Worm (Caenorhabditis elegans) whole organism, L4/young adult: ENCODE measurements around the gene C38C6.3.

Experiments
- W03F9.2 ChIP-seq: fragments of 150-350 bp; optimal IDR thresholded peaks from 2 replicates; lab custom pipeline; 2014; ENCODE audit warnings: missing biosample characterization, missing genetic modification characterization
- dao-5 ChIP-seq: sonication (generic microtip); optimal IDR thresholded peaks from 2 replicates; lab custom pipeline; 2016; ENCODE audit warnings: missing genotype, missing genetic modification characterization, moderate library complexity, missing compliant biosample characterization
- him-1 ChIP-seq: sonication (generic microtip); optimal IDR thresholded peaks from 2 replicates; lab custom pipeline; 2016; ENCODE audit warnings: missing genotype, missing genetic modification reagents, missing genetic modification characterization, missing compliant biosample characterization

The C38C6.3 gene

ce11 chrII:14605026-14605425, 27.9 kb upstream of the C38C6.3 start:
- TF ChIP-seq W03F9.2 (no peak), dao-5 (tag; lab: Kevin White, UChicago) (no peak), him-1 (tag; lab: Kevin White, UChicago) (no peak)

- TF ChIP-seq him-1 (tag; lab: Kevin White, UChicago) (no peak), W03F9.2 (no peak), dao-5 (tag; lab: Kevin White, UChicago) (no peak)
These were observed 27.4 kb upstream of the C38C6.3 start, which contains the start of gene F19H8.2 for ce11 chrII:14605479-14605878. Gene F19H8.2, minus strand, starts transcription at chrII:14605869.

- TF ChIP-seq dao-5 (tag; lab: Kevin White, UChicago) (no peak), W03F9.2 (no peak), him-1 (tag; lab: Kevin White, UChicago) (no peak)
These were observed 26.8 kb upstream of the C38C6.3 start, which contains the start of gene arl-3 for ce11 chrII:14606172-14606571. Gene arl-3, plus strand, starts transcription at chrII:14606472.

ce11 chrII:14608508-14608907, 24.4 kb upstream of the C38C6.3 start:
- TF ChIP-seq W03F9.2 (no peak), him-1 (tag; lab: Kevin White, UChicago) (no peak), dao-5 (tag; lab: Kevin White, UChicago) (no peak)

ce11 chrII:14609297-14609937, 23.5 kb upstream of the C38C6.3 start:
- TF ChIP-seq dao-5 (tag; lab: Kevin White, UChicago) (no peak), him-1 (tag; lab: Kevin White, UChicago) (no peak), W03F9.2 (no peak)

ce11 chrII:14610492-14611142, 22.3 kb upstream of the C38C6.3 start:
- TF ChIP-seq W03F9.2 (no peak), him-1 (tag; lab: Kevin White, UChicago) (no peak), dao-5 (tag; lab: Kevin White, UChicago) (no peak)

ce11 chrII:14611307-14611706, 21.6 kb upstream of the C38C6.3 start:
- TF ChIP-seq dao-5 (tag; lab: Kevin White, UChicago) (no peak), him-1 (tag; lab: Kevin White, UChicago) (no peak), W03F9.2 (no peak)

ce11 chrII:14615735-14616134, 17.2 kb upstream of the C38C6.3 start, which contains the start of gene mltn-9:
Gene mltn-9, plus strand, starts transcription at chrII:14616035.
- no peak for TF ChIP-seq dao-5 (tag; lab: Kevin White, UChicago)
- TF ChIP-seq him-1 (tag; lab: Kevin White, UChicago), result no peak
- TF ChIP-seq W03F9.2, result no peak

ce11 chrII:14616402-14616801, 16.5 kb upstream of the C38C6.3 start:
- TF ChIP-seq dao-5 (tag; lab: Kevin White, UChicago) (no peak), him-1 (tag; lab: Kevin White, UChicago) (no peak), W03F9.2 (no peak)

ce11 chrII:14616927-14617326, 16.0 kb upstream of the C38C6.3 start:
- TF ChIP-seq W03F9.2 (no peak), dao-5 (tag; lab: Kevin White, UChicago) (peak; percentile 74)

- TF ChIP-seq W03F9.2 (no peak), dao-5 (tag; lab: Kevin White, UChicago) (no peak), him-1 (tag; lab: Kevin White, UChicago) (no peak)
These were observed 14.8 kb upstream of the C38C6.3 start for ce11 chrII:14618158-14618557.

- TF ChIP-seq W03F9.2 (no peak), him-1 (tag; lab: Kevin White, UChicago) (no peak), dao-5 (tag; lab: Kevin White, UChicago) (no peak)
These were observed 14.2 kb upstream of the C38C6.3 start for ce11 chrII:14618764-14619163.

ce11 chrII:14619806-14620205, 13.1 kb upstream of the C38C6.3 start:
- TF ChIP-seq W03F9.2 (no peak), him-1 (tag; lab: Kevin White, UChicago) (no peak), dao-5 (tag; lab: Kevin White, UChicago) (no peak)

ce11 chrII:14620730-14621129, 12.2 kb upstream of the C38C6.3 start:
- TF ChIP-seq dao-5 (tag; lab: Kevin White, UChicago) (no peak), him-1 (tag; lab: Kevin White, UChicago) (no peak), W03F9.2 (no peak)
